Worm (Caenorhabditis elegans): ENCODE measurements around the gene srx-4.

Gene srx-4

DNA sequence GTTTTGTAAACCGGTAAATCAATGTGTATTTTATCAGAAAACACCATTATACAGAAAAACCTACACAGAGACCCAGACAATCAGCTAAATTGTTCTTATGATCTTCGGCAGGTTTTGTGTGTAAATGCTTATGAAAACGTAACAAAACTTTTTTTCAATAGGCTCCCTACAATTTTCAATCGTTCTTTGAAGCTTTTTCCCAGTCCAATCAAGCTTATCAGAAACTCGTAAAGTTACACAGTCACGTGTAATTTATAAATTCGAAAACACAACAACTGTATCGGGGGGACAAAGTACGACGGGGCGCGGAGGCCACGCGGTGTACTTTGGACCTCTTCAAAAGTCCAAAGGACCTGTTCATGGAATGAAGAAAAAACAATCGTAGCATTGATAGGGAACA, 37.6 kb upstream of the srx-4 start (continued):
- 0 out of 2 replicates have a peak, but pooled peaks have one; percentile 47 for TF ChIP-seq madf-3 (GFP tag; IDR thresholded peaks at IDR 0.05)

DNA sequence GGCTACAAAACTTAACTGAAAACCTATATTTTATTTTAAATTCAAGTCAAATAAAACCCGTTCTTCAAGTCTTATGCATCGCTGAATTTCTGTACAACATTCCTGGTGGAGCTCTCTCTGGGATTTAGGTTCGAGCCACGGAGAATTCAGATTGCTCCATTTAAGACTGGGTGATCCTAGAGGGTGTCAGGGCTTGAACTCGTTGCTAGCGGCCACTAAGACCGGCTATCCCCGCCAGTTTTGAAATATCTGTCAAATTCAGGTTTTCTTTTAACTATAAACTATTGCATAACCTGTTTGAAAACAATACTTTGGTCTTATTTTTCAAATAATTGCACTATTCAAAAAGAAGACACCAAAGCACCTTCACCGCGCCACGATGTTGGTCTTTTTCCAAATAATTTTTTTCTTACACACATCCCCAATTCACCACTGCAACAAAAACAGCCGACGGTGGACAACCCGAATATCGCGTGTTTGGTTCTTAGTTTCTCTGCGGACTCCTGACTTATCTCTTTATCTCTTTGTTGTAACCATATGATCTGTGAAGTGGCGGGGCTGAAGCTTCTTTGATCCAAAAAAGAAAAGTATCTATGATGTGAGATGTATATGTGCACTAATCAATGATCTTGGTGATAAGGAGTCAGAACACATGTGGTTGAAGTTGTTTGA, 36.4 kb upstream of the srx-4 start:
- TF ChIP-seq akir-1 (GFP tag; optimal IDR thresholded peaks at IDR 0.05) = no peak
- no peak for TF ChIP-seq lin-26 (GFP tag; IDR thresholded peaks at IDR 0.05)
- no peak for TF ChIP-seq Y53F4B.3 (GFP tag; IDR thresholded peaks at IDR 0.05)
- 0 out of 2 replicates have a peak, but pooled peaks have one; percentile 27 for TF ChIP-seq Y95B8A.8 (GFP tag; IDR thresholded peaks at IDR 0.05)
- TF ChIP-seq tlf-1 (GFP tag; optimal IDR thresholded peaks at IDR 0.05) = peak; percentile 54
- TF ChIP-seq ceh-40 (GFP tag; IDR thresholded peaks at IDR 0.05) = no peak
- peak; percentile 64 for TF ChIP-seq repo-1 (tag; optimal IDR thresholded peaks at IDR 0.05)
- peak; percentile 66 for TF ChIP-seq B0336.3 (GFP tag; IDR thresholded peaks at IDR 0.05)
- TF ChIP-seq aptf-3 (GFP tag; IDR thresholded peaks at IDR 0.05) = no peak
- TF ChIP-seq somi-1 (GFP tag; optimal IDR thresholded peaks at IDR 0.05) = peak; percentile 67
- TF ChIP-seq egrh-3 (GFP tag; IDR thresholded peaks at IDR 0.05) = no peak
- TF ChIP-seq ceh-91 (GFP tag; IDR thresholded peaks at IDR 0.05) = no peak
- peak; percentile 54 for TF ChIP-seq chd-7 (tag; optimal IDR thresholded peaks at IDR 0.05)
- peak; percentile 8 for TF ChIP-seq F57C9.4 (tag; optimal IDR thresholded peaks at IDR 0.05)
- peak; percentile 29 for TF ChIP-seq ZK185.1 (tag; optimal IDR thresholded peaks at IDR 0.05; ENCODE audit: poor library complexity, severe bottlenecking)
- TF ChIP-seq lin-40 (tag; optimal IDR thresholded peaks at IDR 0.05) = peak; percentile 24
- TF ChIP-seq let-526 (GFP tag; IDR thresholded peaks at IDR 0.05) = peak; percentile 40; the same call in 1 of the 2 replicates
- peak; percentile 23 for TF ChIP-seq nhr-80 (tag; optimal IDR thresholded peaks at IDR 0.05)
- TF ChIP-seq let-607 (tag; optimal IDR thresholded peaks at IDR 0.05) = peak in 1 of 2 experiments; percentile 18
- peak; percentile 42 for TF ChIP-seq ztf-22 (GFP tag; optimal IDR thresholded peaks at IDR 0.05)
- no peak for TF ChIP-seq cebp-2 (GFP tag; IDR thresholded peaks at IDR 0.05)
- TF ChIP-seq K12H6.12 (tag; optimal IDR thresholded peaks at IDR 0.05) = peak; percentile 32
- no peak for TF ChIP-seq Y56A3A.18 (GFP tag; IDR thresholded peaks at IDR 0.05)
- TF ChIP-seq athp-1 (tag; optimal IDR thresholded peaks at IDR 0.05) = no peak
- TF ChIP-seq cebp-1 (GFP tag; IDR thresholded peaks at IDR 0.05) = no peak
- TF ChIP-seq cebp-1 (tag; optimal IDR thresholded peaks at IDR 0.05) = peak; percentile 44
- TF ChIP-seq ama-1 (optimal IDR thresholded peaks at IDR 0.05) = peak; percentile 85
- TF ChIP-seq ama-1 (GFP tag; optimal IDR thresholded peaks at IDR 0.05) = no peak
- no peak for TF ChIP-seq aptf-2 (GFP tag; conservative IDR thresholded peaks at IDR 0.05)
- no peak for TF ChIP-seq unc-130 (GFP tag; optimal IDR thresholded peaks at IDR 0.05)
- peak; percentile 16 for TF ChIP-seq ztf-26 (tag; optimal IDR thresholded peaks at IDR 0.05)
- peak; percentile 22 for TF ChIP-seq attf-5 (GFP tag; optimal IDR thresholded peaks at IDR 0.05)

DNA sequence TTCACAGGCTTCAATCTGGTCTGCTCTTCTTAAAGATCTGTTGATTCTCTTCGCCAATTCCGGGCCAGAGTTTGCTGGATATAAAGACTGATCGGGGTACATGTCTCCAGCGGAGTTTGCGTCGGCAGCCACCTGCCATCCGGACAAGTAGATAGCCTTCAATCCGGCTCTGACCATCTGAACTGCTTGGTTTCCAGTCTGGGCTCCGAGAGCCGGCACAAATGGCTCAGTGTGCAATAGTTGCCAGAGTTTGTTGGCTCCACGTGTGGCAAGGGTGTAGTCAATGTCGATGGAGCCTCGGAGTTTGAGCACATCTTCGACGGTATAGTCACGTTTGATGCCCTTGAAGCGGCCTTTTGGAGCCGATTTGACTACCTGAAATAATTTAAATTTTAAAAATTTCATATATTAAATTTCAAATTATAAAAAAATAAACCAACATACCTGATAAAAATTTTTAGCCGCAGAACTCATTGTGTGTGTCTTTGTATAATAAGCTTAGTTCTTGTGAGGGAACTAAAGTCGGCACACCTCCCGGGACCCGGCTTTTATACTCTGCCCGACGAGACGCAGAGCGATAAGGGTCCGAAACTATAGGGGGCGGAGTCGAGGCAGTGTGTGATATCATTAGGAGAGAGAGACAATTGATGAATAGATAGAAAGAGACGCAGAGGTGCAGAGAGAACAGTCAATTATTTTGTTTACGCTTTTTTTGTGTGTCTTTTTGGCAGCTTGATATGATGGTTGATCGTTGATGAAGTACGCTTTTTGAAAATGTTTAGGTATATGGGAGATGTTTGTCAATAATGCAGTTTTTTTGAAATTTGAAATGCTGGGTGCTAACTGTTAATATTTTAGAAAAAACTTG, 35.1 kb upstream of the srx-4 start, which contains the start of the genes icl-1 and srh-2:
Gene icl-1 (minus strand): TSS at position 521 of the 868 bp plus-strand sequence.
Gene srh-2 (plus strand): TSS at position 818 of the 868 bp plus-strand sequence.
- no peak for TF ChIP-seq snpc-4 (GFP tag; optimal IDR thresholded peaks at IDR 0.05)
- TF ChIP-seq snpc-4 (tag; optimal IDR thresholded peaks at IDR 0.05) = no peak
- TF ChIP-seq lin-35 (GFP tag; optimal IDR thresholded peaks at IDR 0.05) = no peak
- 0 out of 2 replicates have a peak, but pooled peaks have one; percentile 23 for TF ChIP-seq let-526 (GFP tag; IDR thresholded peaks at IDR 0.05)
- no peak for TF ChIP-seq ceh-27 (GFP tag; optimal IDR thresholded peaks at IDR 0.05)
- no peak for TF ChIP-seq snpc-1.3 (tag; optimal IDR thresholded peaks at IDR 0.05; ENCODE audit: insufficient read depth)
- no peak for TF ChIP-seq attf-5 (GFP tag; optimal IDR thresholded peaks at IDR 0.05)
- 0 out of 2 replicates have a peak, but pooled peaks have one; percentile 36 for TF ChIP-seq rcor-1 (GFP tag; IDR thresholded peaks at IDR 0.05)
- no peak for TF ChIP-seq madf-8 (GFP tag; conservative IDR thresholded peaks at IDR 0.05)
- peak; percentile 85 for TF ChIP-seq lin-26 (GFP tag; IDR thresholded peaks at IDR 0.05)
- no peak for TF ChIP-seq fkh-3 (tag; optimal IDR thresholded peaks at IDR 0.05)
- TF ChIP-seq lin-40 (tag; optimal IDR thresholded peaks at IDR 0.05) = peak; percentile 18
- no peak for TF ChIP-seq ceh-100 (GFP tag; IDR thresholded peaks at IDR 0.05)
- no peak for TF ChIP-seq xnd-1 (tag; optimal IDR thresholded peaks at IDR 0.05)
- TF ChIP-seq mxl-1 (tag; optimal IDR thresholded peaks at IDR 0.05) = no peak
- no peak for TF ChIP-seq egl-18 (GFP tag; IDR thresholded peaks at IDR 0.05)

All from whole organism, young adult.